Fruit fly (Drosophila melanogaster): ENCODE results near the gene CG15343.
A peak's percentile ranks its signal among the peaks of the same experiment; 100 is the strongest.

DNA sequence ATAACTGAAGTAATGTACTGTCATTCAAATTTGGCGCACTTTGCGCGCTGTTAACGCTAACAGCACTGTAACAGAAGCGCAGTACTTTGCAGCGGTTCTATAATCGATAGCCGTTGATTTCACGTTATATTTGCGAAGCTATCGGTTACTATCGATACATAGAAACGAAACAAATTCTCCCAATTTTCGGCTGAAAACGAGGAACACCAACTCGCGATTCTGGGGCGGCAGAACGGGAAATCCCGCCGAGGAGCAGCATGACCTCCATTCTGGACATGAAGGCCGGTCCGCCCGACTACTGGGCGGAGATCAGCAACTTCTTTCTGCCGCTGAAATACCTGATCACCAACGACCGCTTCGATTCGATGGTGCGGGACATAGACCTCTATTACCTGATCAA, 315 bp downstream of the CG15343 start, which contains the start of gene CG1636:
- TF ChIP-seq CG8478 (optimal IDR thresholded peaks at IDR 0.05) (no peak), CTCF (optimal IDR thresholded peaks at IDR 0.05) (peak in 1 of 2 experiments; percentile 34)

All from S2 (cell line).